Worm (Caenorhabditis elegans) whole organism, mixed stage, embryonic: Measurements from ENCODE around the gene fbxa-66.

ENCODE experiments used
- M03D4.4 ChIP-seq: sonication (generic microtip); optimal IDR thresholded peaks from 2 replicates; lab custom pipeline; 2017; ENCODE audit warnings: mild to moderate bottlenecking, missing genetic modification characterization, missing compliant biosample characterization
- bed-3 ChIP-seq: fragments of 200-800 bp; sonication (Bioruptor generic); optimal IDR thresholded peaks from 3 replicates; lab custom pipeline; 2018; ENCODE audit warnings: mild to moderate bottlenecking, missing genetic modification characterization, moderate library complexity, missing compliant biosample characterization
- blmp-1 ChIP-seq: fragments of 150-350 bp; optimal IDR thresholded peaks from 2 replicates; lab custom pipeline; 2014; ENCODE audit warnings: missing biosample characterization, missing genetic modification characterization
- ceh-39 ChIP-seq: fragments of 150-350 bp; optimal IDR thresholded peaks from 2 replicates; lab custom pipeline; 2014; ENCODE audit warnings: missing biosample characterization, missing genetic modification characterization
- ceh-43 ChIP-seq: fragments of 200-800 bp; sonication (Bioruptor generic); optimal IDR thresholded peaks from 2 replicates; lab custom pipeline; 2018; ENCODE audit warnings: mild to moderate bottlenecking, missing genetic modification characterization, moderate library complexity, missing compliant biosample characterization
- ces-1 ChIP-seq: fragments of 150-350 bp; optimal IDR thresholded peaks from 2 replicates; lab custom pipeline; 2014; ENCODE audit warnings: missing biosample characterization, missing genetic modification reagents, missing genetic modification characterization
- cnd-1 ChIP-seq: fragments of 200-800 bp; sonication (Bioruptor generic); optimal IDR thresholded peaks from 2 replicates; lab custom pipeline; 2018; ENCODE audit warnings: mild to moderate bottlenecking, missing genetic modification characterization, missing compliant biosample characterization
- drap-1 ChIP-seq: fragments of 200-800 bp; sonication (Bioruptor generic); optimal IDR thresholded peaks from 3 replicates; lab custom pipeline; 2018; ENCODE audit warnings: mild to moderate bottlenecking, missing genetic modification characterization, missing compliant biosample characterization
- elt-1 ChIP-seq: sonication (generic microtip); optimal IDR thresholded peaks from 2 replicates; lab custom pipeline; 2017; ENCODE audit warnings: missing genetic modification characterization, mild to moderate bottlenecking, missing compliant biosample characterization, antibody characterized with exemption, moderate library complexity, borderline replicate concordance; ENCODE audit not compliant: insufficient read depth
- elt-3 ChIP-seq: fragments of 150-350 bp; optimal IDR thresholded peaks from 2 replicates; lab custom pipeline; 2014; ENCODE audit warnings: missing biosample characterization, missing genetic modification characterization
- flh-1 ChIP-seq: fragments of 200-800 bp; sonication (Bioruptor generic); optimal IDR thresholded peaks from 2 replicates; lab custom pipeline; 2018; ENCODE audit warnings: mild to moderate bottlenecking, missing genetic modification characterization, moderate library complexity, missing compliant biosample characterization
- ham-2 ChIP-seq: fragments of 200-800 bp; sonication (Bioruptor generic); optimal IDR thresholded peaks from 2 replicates; lab custom pipeline; 2018; ENCODE audit warnings: mild to moderate bottlenecking, missing genetic modification characterization, missing compliant biosample characterization
- lin-13 ChIP-seq: fragments of 150-350 bp; optimal IDR thresholded peaks from 2 replicates; lab custom pipeline; 2014; ENCODE audit warnings: missing biosample characterization, missing genetic modification characterization
- lin-32 ChIP-seq: fragments of 200-800 bp; sonication (Bioruptor generic); optimal IDR thresholded peaks from 2 replicates; lab custom pipeline; 2018; ENCODE audit warnings: mild to moderate bottlenecking, missing genetic modification characterization, missing compliant biosample characterization
- lsy-2 ChIP-seq: fragments of 150-350 bp; optimal IDR thresholded peaks from 2 replicates; lab custom pipeline; 2014; ENCODE audit warnings: missing biosample characterization, missing genetic modification characterization
- mab-5 ChIP-seq: fragments of 150-350 bp; optimal IDR thresholded peaks from 2 replicates; lab custom pipeline; 2014; ENCODE audit warnings: missing biosample characterization, missing genetic modification characterization
- mep-1 ChIP-seq: fragments of 150-350 bp; optimal IDR thresholded peaks from 2 replicates; lab custom pipeline; 2017; ENCODE audit warnings: missing biosample characterization, missing genetic modification reagents, missing genetic modification characterization, inconsistent platforms
- mls-2 ChIP-seq: sonication (generic microtip); optimal IDR thresholded peaks from 2 replicates; lab custom pipeline; 2016; ENCODE audit warnings: mild to moderate bottlenecking, missing genetic modification characterization, moderate library complexity, missing compliant biosample characterization
- nhr-12 ChIP-seq: fragments of 150-350 bp; optimal IDR thresholded peaks from 2 replicates; lab custom pipeline; 2014; ENCODE audit warnings: missing biosample characterization, missing genetic modification characterization
- nhr-2 ChIP-seq: fragments of 150-350 bp; optimal IDR thresholded peaks from 2 replicates; lab custom pipeline; 2014; ENCODE audit warnings: missing biosample characterization, missing genetic modification characterization
- nhr-237 ChIP-seq: fragments of 150-350 bp; optimal IDR thresholded peaks from 2 replicates; lab custom pipeline; 2014; ENCODE audit warnings: missing biosample characterization, missing genetic modification characterization
- nhr-76 ChIP-seq: sonication (generic microtip); optimal IDR thresholded peaks from 2 replicates; lab custom pipeline; 2017; ENCODE audit warnings: missing biosample characterization, missing genetic modification characterization
- pha-4 ChIP-seq: fragments of 150-350 bp; optimal IDR thresholded peaks from 2 replicates; lab custom pipeline; 2018; ENCODE audit warnings: missing biosample characterization, missing genetic modification reagents, missing genetic modification characterization
- sem-2 ChIP-seq: fragments of 200-800 bp; sonication (Bioruptor generic); optimal IDR thresholded peaks from 2 replicates; lab custom pipeline; 2018; ENCODE audit warnings: mild to moderate bottlenecking, missing genetic modification characterization, missing compliant biosample characterization
- snpc-4 ChIP-seq: fragments of 150-350 bp; optimal IDR thresholded peaks from 2 replicates; lab custom pipeline; 2014; ENCODE audit warnings: missing biosample characterization, missing genetic modification characterization
- sptf-1 ChIP-seq: sonication (generic microtip); optimal IDR thresholded peaks from 2 replicates; lab custom pipeline; 2017; ENCODE audit warnings: mild to moderate bottlenecking, missing genetic modification characterization, moderate library complexity, missing compliant biosample characterization
- tbx-8 ChIP-seq: fragments of 200-800 bp; sonication (Bioruptor generic); optimal IDR thresholded peaks from 2 replicates; lab custom pipeline; 2018; ENCODE audit warnings: mild to moderate bottlenecking, missing genetic modification characterization, moderate library complexity, missing compliant biosample characterization
- unc-39 ChIP-seq: fragments of 150-350 bp; optimal IDR thresholded peaks from 2 replicates; lab custom pipeline; 2014; ENCODE audit warnings: missing biosample characterization, missing genetic modification characterization
- zip-8 ChIP-seq: fragments of 150-350 bp; optimal IDR thresholded peaks from 2 replicates; lab custom pipeline; 2014; ENCODE audit warnings: missing biosample characterization, missing genetic modification characterization
- ztf-11 ChIP-seq: fragments of 150-350 bp; optimal IDR thresholded peaks from 2 replicates; lab custom pipeline; 2014; ENCODE audit warnings: missing biosample characterization, missing genetic modification characterization

Gene fbxa-66

DNA sequence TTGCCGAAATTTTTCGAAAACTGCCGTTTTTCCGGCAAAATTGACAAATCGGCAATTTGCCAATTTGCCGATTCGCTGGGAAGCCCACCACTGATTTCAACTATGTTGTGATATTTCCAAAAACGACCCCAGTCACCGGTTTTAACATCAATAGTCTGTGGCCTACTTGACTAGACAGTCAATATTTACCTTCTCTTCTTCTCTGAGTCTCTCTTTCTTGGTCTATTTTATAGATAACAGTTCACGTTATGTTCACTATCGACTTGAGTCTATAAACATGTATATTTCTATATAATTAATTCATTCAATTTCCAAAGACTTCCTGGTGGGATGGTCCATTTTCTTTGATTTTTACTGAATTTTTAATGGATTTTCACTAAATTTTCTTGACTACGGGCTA, 19.1 kb downstream of the fbxa-66 start:
- TF ChIP-seq sem-2 (GFP tag; lab: Kevin White, UChicago) = no peak
- TF ChIP-seq elt-1 = no peak
- TF ChIP-seq pha-4 (tag; lab: Kevin White, UChicago) = peak; percentile 68
- TF ChIP-seq zip-8 (tag; lab: Kevin White, UChicago) = no peak

DNA sequence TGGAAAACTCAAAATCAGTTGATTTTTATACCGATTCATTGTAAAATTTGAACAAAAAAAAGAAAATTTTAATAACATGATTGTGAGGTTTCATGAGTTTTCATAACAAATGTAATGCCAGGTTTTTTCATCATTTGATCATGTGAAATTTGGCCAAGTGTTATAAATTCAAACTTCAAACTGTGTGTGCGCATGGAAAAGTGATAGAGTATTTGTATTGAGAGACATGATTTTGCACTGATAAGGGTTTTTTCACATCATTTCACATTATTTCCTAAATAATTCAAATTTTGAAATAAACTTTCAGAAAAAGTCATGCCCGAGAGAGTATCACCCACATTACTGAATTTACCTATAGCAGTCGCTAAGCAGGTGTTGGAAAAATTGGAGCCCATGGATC, 22.7 kb downstream of the fbxa-66 start, which contains the start of gene fbxa-219:
Gene fbxa-219 (plus strand): TSS at position 277 of the 400 bp plus-strand sequence.
- TF ChIP-seq ztf-11 (no peak), pha-4 (tag; lab: Kevin White, UChicago) (no peak), sptf-1 (tag; lab: Kevin White, UChicago) (no peak), M03D4.4 (tag; lab: Kevin White, UChicago) (no peak), lin-32 (GFP tag; lab: Kevin White, UChicago) (no peak), cnd-1 (tag; lab: Kevin White, UChicago) (no peak), drap-1 (GFP tag; lab: Kevin White, UChicago) (no peak), nhr-76 (tag; lab: Kevin White, UChicago) (no peak), zip-8 (tag; lab: Kevin White, UChicago) (no peak), mab-5 (no peak), unc-39 (no peak), bed-3 (GFP tag; lab: Kevin White, UChicago) (no peak), ham-2 (no peak), flh-1 (GFP tag; lab: Kevin White, UChicago) (no peak), ceh-39 (tag; lab: Kevin White, UChicago) (no peak), ceh-43 (GFP tag; lab: Kevin White, UChicago) (no peak), lsy-2 (tag; lab: Kevin White, UChicago) (no peak), elt-1 (no peak)

- TF ChIP-seq flh-1 (GFP tag; lab: Kevin White, UChicago) = no peak
- TF ChIP-seq zip-8 (tag; lab: Kevin White, UChicago) = no peak
- no peak for TF ChIP-seq blmp-1
- no peak for TF ChIP-seq lin-13 (tag; lab: Kevin White, UChicago)
- TF ChIP-seq, all 35 proteins: peak for 0
Measured at ce11 chrIII:2288261-2288660, 25.6 kb downstream of the fbxa-66 start.

- TF ChIP-seq mls-2 = no peak
- no peak for TF ChIP-seq sptf-1 (tag; lab: Kevin White, UChicago)
- no peak for TF ChIP-seq M03D4.4 (tag; lab: Kevin White, UChicago)
- TF ChIP-seq lin-32 (GFP tag; lab: Kevin White, UChicago) = no peak
- TF ChIP-seq lsy-2 (tag; lab: Kevin White, UChicago) = no peak
- no peak for TF ChIP-seq sem-2 (GFP tag; lab: Kevin White, UChicago)
- TF ChIP-seq ces-1 (GFP tag; lab: Kevin White, UChicago) = no peak
- no peak for TF ChIP-seq tbx-8 (GFP tag; lab: Kevin White, UChicago)
- no peak for TF ChIP-seq mep-1 (tag; lab: Kevin White, UChicago)
Measured at ce11 chrIII:2283341-2283847, 30.4 kb downstream of the fbxa-66 start.

DNA sequence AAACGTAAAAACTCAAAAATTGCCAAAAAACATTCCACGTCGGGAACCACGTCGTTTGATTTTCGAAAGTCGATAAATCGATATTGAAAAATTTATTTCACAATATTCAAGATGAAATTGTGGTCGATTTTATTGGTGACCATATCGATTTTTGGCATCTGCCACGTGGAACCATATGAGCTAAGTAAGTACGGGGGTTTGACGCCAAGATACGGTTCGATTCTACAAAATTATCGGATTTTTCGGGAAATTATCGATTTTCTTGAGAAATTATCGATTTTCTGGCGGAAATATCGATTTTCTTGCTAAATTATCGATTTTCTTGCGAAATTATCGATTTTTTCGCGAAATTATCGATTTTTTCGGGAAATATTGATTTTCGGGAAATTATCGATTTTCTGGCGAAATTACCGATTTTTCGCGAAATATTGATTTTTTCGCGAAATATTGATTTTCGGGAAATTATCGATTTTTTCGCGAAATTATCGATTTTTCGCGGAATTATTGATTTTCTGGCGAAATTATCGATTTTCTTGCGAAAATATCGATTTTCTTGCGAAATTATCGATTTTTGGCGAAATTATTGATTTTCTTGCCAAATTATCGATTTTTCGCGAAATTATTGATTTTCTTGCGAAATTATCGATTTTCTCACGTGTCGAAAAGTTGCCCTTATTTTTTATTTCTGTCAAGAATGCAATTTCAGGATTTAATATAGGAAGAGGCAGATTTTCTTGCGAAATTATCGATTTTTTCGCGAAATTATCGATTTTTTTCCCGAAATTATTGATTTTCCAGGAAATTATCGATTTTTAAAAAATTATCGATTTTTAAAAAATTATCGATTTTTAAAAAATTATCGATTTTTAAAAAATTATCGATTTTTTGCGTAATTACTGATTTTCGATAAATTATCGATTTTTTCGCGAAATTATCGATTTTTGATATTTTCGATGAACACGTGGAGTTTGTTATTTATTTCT, 31.6 kb downstream of the fbxa-66 start, which contains the start of gene Y54F10BM.3:
Gene Y54F10BM.3 (plus strand): TSS at position 51 of the 983 bp plus-strand sequence.
- peak; percentile 23 for TF ChIP-seq sptf-1 (tag; lab: Kevin White, UChicago)
- TF ChIP-seq nhr-237 (tag; lab: Kevin White, UChicago) = no peak
- no peak for TF ChIP-seq tbx-8 (GFP tag; lab: Kevin White, UChicago)
- TF ChIP-seq ham-2 = no peak
- TF ChIP-seq elt-1 = no peak
- TF ChIP-seq elt-3 = no peak
- no peak for TF ChIP-seq lin-13 (tag; lab: Kevin White, UChicago)
- TF ChIP-seq ceh-39 (tag; lab: Kevin White, UChicago) = peak; percentile 25
- TF ChIP-seq nhr-12 (tag; lab: Kevin White, UChicago) = no peak
- TF ChIP-seq snpc-4 (tag; lab: Kevin White, UChicago) = no peak
- no peak for TF ChIP-seq ces-1 (GFP tag; lab: Kevin White, UChicago)
- TF ChIP-seq ceh-43 (GFP tag; lab: Kevin White, UChicago) = no peak
- no peak for TF ChIP-seq flh-1 (GFP tag; lab: Kevin White, UChicago)
- TF ChIP-seq nhr-2 (tag; lab: Kevin White, UChicago) = no peak
